Worm (Caenorhabditis elegans): ENCODE results near the gene rsef-1.

DNA sequence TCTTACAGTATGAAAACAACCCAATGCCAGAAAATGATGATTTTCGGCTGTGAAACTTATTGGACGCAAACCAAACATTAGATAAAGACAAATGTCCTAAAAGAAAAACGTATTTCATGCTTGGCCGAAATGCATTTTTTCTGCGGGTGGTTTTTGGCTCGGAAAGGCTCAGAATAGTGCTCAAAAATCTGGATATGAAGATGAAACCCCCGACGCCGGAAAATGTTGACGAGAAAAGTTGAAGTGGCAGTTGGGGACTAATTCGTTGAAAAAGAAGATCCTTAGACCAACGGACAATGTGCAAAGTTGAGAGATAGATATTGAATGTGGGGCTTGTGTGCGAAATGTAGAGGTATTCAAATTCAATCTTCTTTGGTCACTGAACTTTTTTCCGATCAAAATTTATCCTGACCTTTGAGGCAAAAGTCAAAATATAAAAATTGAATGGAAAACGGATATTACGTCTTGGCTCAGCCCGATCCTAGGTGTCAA is 40.6 kb downstream of the rsef-1 start, which contains the start of gene flp-18:
- TF ChIP-seq nhr-23 (tag; optimal IDR thresholded peaks at IDR 0.05) (no peak), ceh-16 (tag; optimal IDR thresholded peaks at IDR 0.05) (no peak), nhr-129 (tag; optimal IDR thresholded peaks at IDR 0.05) (no peak), unc-62 (GFP tag; optimal IDR thresholded peaks at IDR 0.05) (no peak), egl-27 (tag; optimal IDR thresholded peaks at IDR 0.05) (no peak), unc-55 (GFP tag; optimal IDR thresholded peaks at IDR 0.05) (no peak), nhr-237 (tag; optimal IDR thresholded peaks at IDR 0.05) (no peak), lin-39 (tag; optimal IDR thresholded peaks at IDR 0.05) (no peak), aly-2 (tag; optimal IDR thresholded peaks at IDR 0.05) (no peak), blmp-1 (tag; optimal IDR thresholded peaks at IDR 0.05; ENCODE audit: insufficient read depth) (no peak), ceh-82 (tag; optimal IDR thresholded peaks at IDR 0.05) (no peak), ztf-1 (GFP tag; conservative IDR thresholded peaks at IDR 0.05) (no peak)
